Worm (Caenorhabditis elegans): Measurements from ENCODE around the gene C37E2.10.

ce11 chrX:14165156-14165555 lies 13.6 kb upstream of the C37E2.10 start:
- TF ChIP-seq tab-1 (GFP tag; IDR thresholded peaks at IDR 0.05) (no peak), cog-1 (tag; optimal IDR thresholded peaks at IDR 0.05) (no peak), flt-1 (GFP tag; IDR thresholded peaks at IDR 0.05) (no peak), ref-1 (GFP tag; conservative IDR thresholded peaks at IDR 0.05) (no peak), klf-2 (GFP tag; conservative IDR thresholded peaks at IDR 0.05) (no peak)
